Worm (Caenorhabditis elegans): ENCODE data around the gene F52E10.4.

DNA sequence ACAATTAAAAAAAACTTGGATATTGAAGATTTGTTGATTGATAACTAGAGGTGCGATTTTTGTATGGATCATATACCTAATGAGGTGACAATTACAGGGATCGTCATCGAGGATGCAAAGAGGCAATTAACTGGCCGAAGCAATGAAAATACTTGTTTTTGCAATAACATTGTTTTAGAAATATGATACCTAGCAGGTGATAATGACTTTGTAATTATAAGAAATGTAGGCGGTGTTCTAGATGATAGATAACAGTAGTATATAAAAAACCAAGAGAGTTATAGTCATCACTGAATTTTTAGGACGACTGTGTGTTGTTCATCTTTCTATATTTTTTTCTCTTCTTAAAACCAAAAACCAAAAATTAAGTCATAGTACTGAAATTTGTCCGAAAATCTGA is 35.5 kb upstream of the F52E10.4 start, which contains the start of gene C11G6.2:
- TF ChIP-seq elt-3 (tag; optimal IDR thresholded peaks at IDR 0.05) (no peak), snpc-4 (tag; optimal IDR thresholded peaks at IDR 0.05) (no peak)

All from whole organism, L3 larva.